In the genomic region with DNA sequence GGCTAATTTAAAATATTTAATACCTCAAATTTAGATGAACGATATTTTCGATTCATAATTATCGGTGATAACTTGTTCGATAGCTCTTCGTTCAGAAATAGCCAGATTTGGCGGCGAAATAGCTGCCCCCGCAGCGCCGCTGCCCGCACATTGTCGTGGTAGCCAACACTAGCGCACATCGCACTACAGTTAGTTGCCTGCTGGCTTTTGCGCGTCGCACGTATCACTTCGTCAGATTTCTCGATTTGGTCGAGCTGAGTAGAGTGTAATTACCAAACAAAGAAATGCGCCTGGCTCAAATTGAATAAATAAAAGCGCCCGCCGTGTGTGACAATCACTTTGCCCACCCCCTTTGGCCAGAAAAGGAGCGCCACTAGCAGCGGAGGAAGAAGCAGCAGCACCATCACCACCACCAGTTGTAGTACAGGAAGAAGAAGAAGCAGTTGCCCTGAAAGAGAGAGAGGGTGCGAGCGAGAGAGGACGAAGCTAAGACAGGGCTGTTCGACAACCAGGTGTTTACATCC, we compare ENCODE assay signal across 1 fruit fly cellular context.
TF ChIP-seq lines count a peak whose summit lies in the region.

Abcd3 (plus strand) TSS at position 145 of the 524 bp plus-strand sequence.

TF ChIP-seq in whole organism, embryonic, 481 proteins besides CTCF, POLR2A, EP300 and RAD21 (continued from another document and continues in another):
- TF ChIP-seq CG34224 (GFP tag; IDR thresholded peaks at IDR 0.05; lab: Robert Waterston, UW; ENCODE audit: partially characterized antibody) (peak; percentile 73), CG15601 (tag; optimal IDR thresholded peaks at IDR 0.05; lab: Kevin White, UChicago) (no peak), Ptx1 (GFP tag; IDR thresholded peaks at IDR 0.05; lab: Robert Waterston, UW) (no peak), CG10147 (GFP tag; optimal IDR thresholded peaks at IDR 0.05; lab: Kevin White, UChicago) (peak; percentile 36), CG10543 (GFP tag; optimal IDR thresholded peaks at IDR 0.05; lab: Kevin White, UChicago) (peak; percentile 72), CG4328 (GFP tag; optimal IDR thresholded peaks at IDR 0.05; lab: Kevin White, UChicago) (peak; percentile 1), CG9727 (GFP tag; optimal IDR thresholded peaks at IDR 0.05; lab: Kevin White, UChicago) (peak; percentile 24), Dip2 (GFP tag; IDR thresholded peaks at IDR 0.05; lab: Robert Waterston, UW) (no peak), zf30C (GFP tag; optimal IDR thresholded peaks at IDR 0.05; lab: Kevin White, UChicago) (peak; percentile 16), kni (GFP tag; optimal IDR thresholded peaks at IDR 0.05; lab: Kevin White, UChicago) (peak; percentile 65), dmrt99B (tag; optimal IDR thresholded peaks at IDR 0.05; lab: Kevin White, UChicago) (peak; percentile 25), CG8478 (optimal IDR thresholded peaks at IDR 0.05; lab: Kevin White, UChicago) (no peak), CG18599 (GFP tag; optimal IDR thresholded peaks at IDR 0.05; lab: Kevin White, UChicago) (peak; percentile 66), CG10462 (GFP tag; optimal IDR thresholded peaks at IDR 0.05; lab: Kevin White, UChicago) (no peak), zfh2 (GFP tag; optimal IDR thresholded peaks at IDR 0.05; lab: Kevin White, UChicago) (no peak), croc (GFP tag; conservative IDR thresholded peaks at IDR 0.05; lab: Robert Waterston, UW) (no peak), insv (GFP tag; optimal IDR thresholded peaks at IDR 0.05; lab: Kevin White, UChicago) (peak in 1 of 2 experiments; percentile 52), inv (GFP tag; IDR thresholded peaks at IDR 0.05; lab: Robert Waterston, UW; ENCODE audit: partially characterized antibody) (peak; percentile 53), CG14965 (GFP tag; optimal IDR thresholded peaks at IDR 0.05; lab: Kevin White, UChicago; ENCODE audit: borderline replicate concordance) (no peak), CG4854 (GFP tag; optimal IDR thresholded peaks at IDR 0.05; lab: Kevin White, UChicago) (no peak), CG9932 (GFP tag; IDR thresholded peaks at IDR 0.05; lab: Robert Waterston, UW) (peak; percentile 60), Oaz (GFP tag; IDR thresholded peaks at IDR 0.05; lab: Robert Waterston, UW) (no peak), CG10654 (GFP tag; optimal IDR thresholded peaks at IDR 0.05; lab: Kevin White, UChicago) (peak; percentile 9), Camta (GFP tag; optimal IDR thresholded peaks at IDR 0.05; lab: Kevin White, UChicago) (no peak), BtbVII (GFP tag; optimal IDR thresholded peaks at IDR 0.05; lab: Kevin White, UChicago) (peak; percentile 60), CG4360 (GFP tag; IDR thresholded peaks at IDR 0.05; lab: Robert Waterston, UW) (no peak), Optix (GFP tag; IDR thresholded peaks at IDR 0.05; lab: Robert Waterston, UW) (no peak), Deaf1 (tag; optimal IDR thresholded peaks at IDR 0.05; lab: Kevin White, UChicago) (peak; percentile 42), prd (optimal IDR thresholded peaks at IDR 0.05; lab: Kevin White, UChicago) (no peak), prd (GFP tag; IDR thresholded peaks at IDR 0.05; lab: Robert Waterston, UW) (no peak), Asciz (GFP tag; optimal IDR thresholded peaks at IDR 0.05; lab: Kevin White, UChicago) (no peak), sr (GFP tag; IDR thresholded peaks at IDR 0.05; lab: Robert Waterston, UW) (0 out of 3 replicates have a peak, but pooled peaks have one; percentile 43), psq (GFP tag; optimal IDR thresholded peaks at IDR 0.05; lab: Kevin White, UChicago) (no peak), br (optimal IDR thresholded peaks at IDR 0.05; lab: Kevin White, UChicago) (no peak), nom (GFP tag; optimal IDR thresholded peaks at IDR 0.05; lab: Kevin White, UChicago) (peak; percentile 73), B-H1 (GFP tag; IDR thresholded peaks at IDR 0.05; lab: Robert Waterston, UW) (no peak), CG2120 (GFP tag; optimal IDR thresholded peaks at IDR 0.05; lab: Kevin White, UChicago) (no peak), Stat92E (GFP tag; optimal IDR thresholded peaks at IDR 0.05; lab: Kevin White, UChicago) (peak in 1 of 3 experiments; percentile 87), CG13775 (GFP tag; optimal IDR thresholded peaks at IDR 0.05; lab: Kevin White, UChicago) (peak; percentile 18), sob (GFP tag; IDR thresholded peaks at IDR 0.05; lab: Robert Waterston, UW) (peak; percentile 47; the same call in 1 of the 2 replicates), Aef1 (GFP tag; IDR thresholded peaks at IDR 0.05; lab: Robert Waterston, UW) (no peak), CG3065 (GFP tag; optimal IDR thresholded peaks at IDR 0.05; lab: Kevin White, UChicago) (no peak), Rfx (GFP tag; IDR thresholded peaks at IDR 0.05; lab: Robert Waterston, UW) (peak; percentile 44), CG3281 (GFP tag; optimal IDR thresholded peaks at IDR 0.05; lab: Kevin White, UChicago) (peak; percentile 100), HLH3B (GFP tag; IDR thresholded peaks at IDR 0.05; lab: Robert Waterston, UW) (no peak; the same call in 1 of the 2 replicates), CG11696 (GFP tag; IDR thresholded peaks at IDR 0.05; lab: Robert Waterston, UW) (no peak), CG7928 (GFP tag; optimal IDR thresholded peaks at IDR 0.05; lab: Kevin White, UChicago) (peak; percentile 23), Vsx1 (GFP tag; optimal IDR thresholded peaks at IDR 0.05; lab: Kevin White, UChicago) (no peak), CG11723 (GFP tag; optimal IDR thresholded peaks at IDR 0.05; lab: Kevin White, UChicago) (peak; percentile 28), pb (GFP tag; optimal IDR thresholded peaks at IDR 0.05; lab: Kevin White, UChicago) (peak; percentile 4), stwl (tag; optimal IDR thresholded peaks at IDR 0.05; lab: Kevin White, UChicago) (peak; percentile 20), ken (GFP tag; IDR thresholded peaks at IDR 0.05; lab: Robert Waterston, UW) (peak; percentile 56; the same call in 1 of the 3 replicates), Ets97D (GFP tag; optimal IDR thresholded peaks at IDR 0.05; lab: Kevin White, UChicago) (peak; percentile 18), CG18764 (GFP tag; optimal IDR thresholded peaks at IDR 0.05; lab: Kevin White, UChicago) (no peak), CG11560 (tag; IDR thresholded peaks at IDR 0.05; lab: Robert Waterston, UW) (no peak), pan (optimal IDR thresholded peaks at IDR 0.05; lab: Kevin White, UChicago) (no peak), pan (GFP tag; optimal IDR thresholded peaks at IDR 0.05 in 1 of 2, IDR thresholded peaks at IDR 0.05 in 1 of 2) (no peak), CoRest (tag; optimal IDR thresholded peaks at IDR 0.05; lab: Kevin White, UChicago) (no peak), mirr (GFP tag; optimal IDR thresholded peaks at IDR 0.05; lab: Kevin White, UChicago) (peak; percentile 60), mam (GFP tag; optimal IDR thresholded peaks at IDR 0.05; lab: Kevin White, UChicago) (no peak), Mad (GFP tag; optimal IDR thresholded peaks at IDR 0.05; lab: Kevin White, UChicago) (no peak), B-H2 (GFP tag; optimal IDR thresholded peaks at IDR 0.05; lab: Kevin White, UChicago) (peak; percentile 47), Dll (GFP tag; IDR thresholded peaks at IDR 0.05; lab: Robert Waterston, UW; ENCODE audit: partially characterized antibody) (peak; percentile 76), C15 (GFP tag; IDR thresholded peaks at IDR 0.05; lab: Robert Waterston, UW) (no peak), ci (GFP tag; IDR thresholded peaks at IDR 0.05; lab: Robert Waterston, UW) (peak; percentile 68; the same call in 1 of the 3 replicates), Dek (tag; optimal IDR thresholded peaks at IDR 0.05; lab: Kevin White, UChicago) (peak; percentile 17), ftz-f1 (GFP tag; optimal IDR thresholded peaks at IDR 0.05; lab: Kevin White, UChicago) (peak; percentile 70), CG13894 (tag; optimal IDR thresholded peaks at IDR 0.05; lab: Kevin White, UChicago) (peak; percentile 57), E2f2 (GFP tag; IDR thresholded peaks at IDR 0.05; lab: Robert Waterston, UW) (peak; percentile 67), CG13424 (tag; optimal IDR thresholded peaks at IDR 0.05; lab: Kevin White, UChicago) (no peak), Poxn (GFP tag; IDR thresholded peaks at IDR 0.05; lab: Robert Waterston, UW) (no peak), fu2 (GFP tag; optimal IDR thresholded peaks at IDR 0.05; lab: Kevin White, UChicago) (no peak), CG34376 (GFP tag; optimal IDR thresholded peaks at IDR 0.05; lab: Kevin White, UChicago) (peak; percentile 88), amos (GFP tag; IDR thresholded peaks at IDR 0.05; lab: Robert Waterston, UW; ENCODE audit: partially characterized antibody) (peak; percentile 66), CG4282 (GFP tag; optimal IDR thresholded peaks at IDR 0.05; lab: Kevin White, UChicago) (no peak), crc (GFP tag; optimal IDR thresholded peaks at IDR 0.05; lab: Kevin White, UChicago) (no peak), odd (GFP tag; optimal IDR thresholded peaks at IDR 0.05; lab: Kevin White, UChicago) (peak; percentile 47), bab2 (GFP tag; optimal IDR thresholded peaks at IDR 0.05; lab: Kevin White, UChicago) (no peak), gem (tag; optimal IDR thresholded peaks at IDR 0.05; lab: Kevin White, UChicago) (no peak), tx (GFP tag; optimal IDR thresholded peaks at IDR 0.05; lab: Kevin White, UChicago) (no peak), CG7271 (tag; optimal IDR thresholded peaks at IDR 0.05; lab: Kevin White, UChicago) (no peak), abd-A (tag; optimal IDR thresholded peaks at IDR 0.05; lab: Kevin White, UChicago) (no peak), CG11085 (GFP tag; IDR thresholded peaks at IDR 0.05; lab: Robert Waterston, UW) (no peak), Chrac-16 (GFP tag; optimal IDR thresholded peaks at IDR 0.05; lab: Kevin White, UChicago) (no peak), lilli (GFP tag; optimal IDR thresholded peaks at IDR 0.05; lab: Kevin White, UChicago) (peak; percentile 34), H15 (GFP tag; IDR thresholded peaks at IDR 0.05; lab: Robert Waterston, UW) (no peak), CG6854 (GFP tag; optimal IDR thresholded peaks at IDR 0.05; lab: Kevin White, UChicago) (peak; percentile 46), grn (GFP tag; optimal IDR thresholded peaks at IDR 0.05; lab: Kevin White, UChicago) (no peak), CG13296 (GFP tag; optimal IDR thresholded peaks at IDR 0.05; lab: Kevin White, UChicago) (peak; percentile 21), Max (GFP tag; optimal IDR thresholded peaks at IDR 0.05; lab: Kevin White, UChicago) (no peak), salm (tag; optimal IDR thresholded peaks at IDR 0.05; lab: Kevin White, UChicago) (peak; percentile 11), pzg (GFP tag; optimal IDR thresholded peaks at IDR 0.05; lab: Kevin White, UChicago) (peak; percentile 76), CG18619 (GFP tag; optimal IDR thresholded peaks at IDR 0.05; lab: Kevin White, UChicago) (peak; percentile 23), ara (GFP tag; IDR thresholded peaks at IDR 0.05; lab: Robert Waterston, UW) (peak; percentile 36; the same call in 1 of the 2 replicates), CG15269 (tag; optimal IDR thresholded peaks at IDR 0.05; lab: Kevin White, UChicago) (peak; percentile 15), BEAF-32 (GFP tag; optimal IDR thresholded peaks at IDR 0.05; lab: Kevin White, UChicago) (peak; percentile 58), Jarid2 (GFP tag; optimal IDR thresholded peaks at IDR 0.05; lab: Kevin White, UChicago) (peak; percentile 91), MTF-1 (GFP tag; optimal IDR thresholded peaks at IDR 0.05; lab: Kevin White, UChicago; ENCODE audit: borderline replicate concordance) (peak; percentile 37), sug (tag; optimal IDR thresholded peaks at IDR 0.05; lab: Kevin White, UChicago) (peak; percentile 59), exex (tag; optimal IDR thresholded peaks at IDR 0.05; lab: Kevin White, UChicago) (peak; percentile 54), ssp (GFP tag; IDR thresholded peaks at IDR 0.05; lab: Robert Waterston, UW) (no peak), unc-4 (GFP tag; IDR thresholded peaks at IDR 0.05; lab: Robert Waterston, UW; ENCODE audit: partially characterized antibody) (peak; percentile 71), bcd (GFP tag; optimal IDR thresholded peaks at IDR 0.05; lab: Kevin White, UChicago) (peak; percentile 12), sc (optimal IDR thresholded peaks at IDR 0.05; lab: Kevin White, UChicago) (no peak), sc (GFP tag; optimal IDR thresholded peaks at IDR 0.05; lab: Kevin White, UChicago) (no peak), Xrp1 (GFP tag; IDR thresholded peaks at IDR 0.05; lab: Robert Waterston, UW) (no peak), CG5180 (GFP tag; optimal IDR thresholded peaks at IDR 0.05; lab: Kevin White, UChicago) (peak; percentile 44), CG17328 (GFP tag; IDR thresholded peaks at IDR 0.05; lab: Robert Waterston, UW) (no peak), CG6765 (GFP tag; optimal IDR thresholded peaks at IDR 0.05; lab: Kevin White, UChicago) (peak; percentile 25), CG6175 (GFP tag; IDR thresholded peaks at IDR 0.05; lab: Robert Waterston, UW) (0 out of 3 replicates have a peak, but pooled peaks have one; percentile 40), Adf1 (GFP tag; IDR thresholded peaks at IDR 0.05; lab: Robert Waterston, UW) (peak; percentile 60; the same call in 1 of the 2 replicates), E2f1 (GFP tag; IDR thresholded peaks at IDR 0.05; lab: Robert Waterston, UW) (no peak), CG6689 (GFP tag; IDR thresholded peaks at IDR 0.05; lab: Robert Waterston, UW) (no peak), CG11247 (GFP tag; IDR thresholded peaks at IDR 0.05; lab: Robert Waterston, UW) (no peak), Lim3 (GFP tag; IDR thresholded peaks at IDR 0.05; lab: Robert Waterston, UW) (no peak), z (GFP tag; IDR thresholded peaks at IDR 0.05; lab: Robert Waterston, UW) (0 out of 3 replicates have a peak, but pooled peaks have one; percentile 40), Atf3 (GFP tag; optimal IDR thresholded peaks at IDR 0.05; lab: Kevin White, UChicago) (no peak), CG17186 (GFP tag; optimal IDR thresholded peaks at IDR 0.05; lab: Kevin White, UChicago) (peak; percentile 40), Taf1 (GFP tag; IDR thresholded peaks at IDR 0.05; lab: Robert Waterston, UW) (no peak), hbn (GFP tag; IDR thresholded peaks at IDR 0.05; lab: Robert Waterston, UW; ENCODE audit: partially characterized antibody) (peak; percentile 51), CG8944 (GFP tag; optimal IDR thresholded peaks at IDR 0.05; lab: Kevin White, UChicago) (no peak), CG1602 (GFP tag; optimal IDR thresholded peaks at IDR 0.05; lab: Kevin White, UChicago) (no peak), Hr51 (GFP tag; optimal IDR thresholded peaks at IDR 0.05; lab: Kevin White, UChicago) (peak in 1 of 2 experiments; percentile 13), pho (GFP tag; optimal IDR thresholded peaks at IDR 0.05; lab: Kevin White, UChicago) (no peak), CG16815 (GFP tag; optimal IDR thresholded peaks at IDR 0.05; lab: Kevin White, UChicago) (no peak), CG3838 (GFP tag; optimal IDR thresholded peaks at IDR 0.05; lab: Kevin White, UChicago) (no peak)
